Worm (Caenorhabditis elegans): ENCODE data around the gene clp-1.
A peak's percentile ranks its signal among the peaks of the same experiment; 100 is the strongest.

Gene clp-1

ce11 chrIII:7940819-7941218, 38.9 kb upstream of the clp-1 start, which contains the start of gene C29E4.12 (continued):
- TF ChIP-seq lin-1 (GFP tag; IDR thresholded peaks at IDR 0.05) (no peak), fkh-10 (GFP tag; optimal IDR thresholded peaks at IDR 0.05) (peak; percentile 38), nhr-11 (tag; optimal IDR thresholded peaks at IDR 0.05) (peak; percentile 11)

- TF ChIP-seq F49E8.2 (tag; optimal IDR thresholded peaks at IDR 0.05; ENCODE audit: borderline replicate concordance): no peak
- no peak for TF ChIP-seq F37D6.2 (tag; optimal IDR thresholded peaks at IDR 0.05)
- no peak for TF ChIP-seq daf-19 (GFP tag; conservative IDR thresholded peaks at IDR 0.05)
- no peak for TF ChIP-seq pqm-1 (tag; optimal IDR thresholded peaks at IDR 0.05)
- no peak for TF ChIP-seq dmd-6 (GFP tag; IDR thresholded peaks at IDR 0.05)
- no peak for TF ChIP-seq lir-3 (tag; optimal IDR thresholded peaks at IDR 0.05)
- TF ChIP-seq lin-29 (GFP tag; IDR thresholded peaks at IDR 0.05): no peak
Measured at ce11 chrIII:7941417-7941816, 38.3 kb upstream of the clp-1 start, which contains the start of gene kle-2. kle-2 (plus strand) TSS chrIII:7941717.

- peak; percentile 47 for TF ChIP-seq dve-1 (tag; optimal IDR thresholded peaks at IDR 0.05; ENCODE audit: insufficient read depth)
- TF ChIP-seq ceh-28 (tag; optimal IDR thresholded peaks at IDR 0.05): no peak
- TF ChIP-seq pqm-1 (tag; optimal IDR thresholded peaks at IDR 0.05): peak; percentile 21
- TF ChIP-seq ces-1 (GFP tag; optimal IDR thresholded peaks at IDR 0.05): no peak
- TF ChIP-seq ztf-7 (tag; optimal IDR thresholded peaks at IDR 0.05): peak; percentile 89
- TF ChIP-seq F44E2.7 (GFP tag; IDR thresholded peaks at IDR 0.05): no peak
- peak; percentile 40 for TF ChIP-seq mep-1 (tag; optimal IDR thresholded peaks at IDR 0.05)
- no peak for TF ChIP-seq Y105C5A.15 (GFP tag; IDR thresholded peaks at IDR 0.05)
- no peak for TF ChIP-seq aha-1 (tag)
- no peak for TF ChIP-seq dmd-6 (GFP tag; IDR thresholded peaks at IDR 0.05)
- TF ChIP-seq daf-16 (GFP tag; optimal IDR thresholded peaks at IDR 0.05): no peak
- peak; percentile 81 for TF ChIP-seq daf-16 (tag; optimal IDR thresholded peaks at IDR 0.05)
- no peak for TF ChIP-seq mdl-1 (tag; optimal IDR thresholded peaks at IDR 0.05)
Measured at ce11 chrIII:7946968-7947491, 32.7 kb upstream of the clp-1 start, which contains the start of gene gsto-1. gsto-1 (minus strand) TSS chrIII:7947018.

ce11 chrIII:7947677-7948076, 32.1 kb upstream of the clp-1 start:
- TF ChIP-seq dve-1 (tag; optimal IDR thresholded peaks at IDR 0.05; ENCODE audit: insufficient read depth) (no peak), egl-27 (tag; optimal IDR thresholded peaks at IDR 0.05) (no peak), lir-3 (tag; optimal IDR thresholded peaks at IDR 0.05) (no peak), ama-1 (optimal IDR thresholded peaks at IDR 0.05) (no peak), D1046.2 (GFP tag; IDR thresholded peaks at IDR 0.05) (no peak), rbr-2 (tag; optimal IDR thresholded peaks at IDR 0.05) (no peak), mep-1 (tag; optimal IDR thresholded peaks at IDR 0.05) (no peak), lin-39 (tag; optimal IDR thresholded peaks at IDR 0.05) (no peak), ctbp-1 (GFP tag; IDR thresholded peaks at IDR 0.05) (no peak), ceh-44 (GFP tag; IDR thresholded peaks at IDR 0.05) (no peak), snpc-1.2 (GFP tag; IDR thresholded peaks at IDR 0.05) (no peak), unc-39 (tag; optimal IDR thresholded peaks at IDR 0.05) (no peak), Y48G9A.11 (GFP tag; IDR thresholded peaks at IDR 0.05) (no peak), lin-15B (tag; optimal IDR thresholded peaks at IDR 0.05) (no peak), mdl-1 (tag; optimal IDR thresholded peaks at IDR 0.05) (no peak), lsy-2 (tag; optimal IDR thresholded peaks at IDR 0.05) (no peak), T26A8.4 (GFP tag; IDR thresholded peaks at IDR 0.05) (no peak), dmd-6 (GFP tag; IDR thresholded peaks at IDR 0.05) (no peak), nhr-237 (tag; optimal IDR thresholded peaks at IDR 0.05) (no peak)

- TF ChIP-seq fkh-10 (GFP tag; optimal IDR thresholded peaks at IDR 0.05) (no peak), snpc-1.2 (GFP tag; IDR thresholded peaks at IDR 0.05) (no peak), aha-1 (tag) (peak; percentile 75), set-16 (GFP tag; IDR thresholded peaks at IDR 0.05) (no peak), ama-1 (optimal IDR thresholded peaks at IDR 0.05) (peak; percentile 1)
Measured at ce11 chrIII:7948802-7949201, 31.0 kb upstream of the clp-1 start, which contains the start of gene col-90. col-90 (plus strand) TSS chrIII:7948838.
